Worm (Caenorhabditis elegans) whole organism, L2 larva: ENCODE measurements around the gene srx-62.

Experiments
- lin-13 ChIP-seq: fragments of 150-350 bp; optimal IDR thresholded peaks from 2 replicates; lab custom pipeline; 2014; ENCODE audit warnings: missing biosample characterization, missing genetic modification reagents, missing genetic modification characterization
- nhr-11 ChIP-seq: fragments of 150-350 bp; optimal IDR thresholded peaks from 2 replicates; lab custom pipeline; 2014; ENCODE audit warnings: missing biosample characterization, missing genetic modification characterization
- nhr-237 ChIP-seq: fragments of 150-350 bp; optimal IDR thresholded peaks from 2 replicates; lab custom pipeline; 2014; ENCODE audit warnings: missing biosample characterization, missing genetic modification characterization

- TF ChIP-seq lin-13 (GFP tag; lab: Kevin White, UChicago): no peak
- no peak for TF ChIP-seq nhr-11 (tag; lab: Kevin White, UChicago)
- no peak for TF ChIP-seq nhr-237 (tag; lab: Kevin White, UChicago)
Measured at ce11 chrV:4004577-4004976, 8.8 kb upstream of the srx-62 start.
